Fruit fly (Drosophila melanogaster) whole organism, embryonic: ENCODE data around the gene BTBD9.

Source experiments
- BEAF-32 ChIP-seq: fragments of 200-800 bp; sonication (Bioruptor generic); optimal IDR thresholded peaks from 3 replicates; lab custom pipeline; 2017; ENCODE audit warnings: missing biosample characterization, missing genetic modification characterization, mild to moderate bottlenecking, moderate library complexity, missing genetic modification reagents
- Bdp1 ChIP-seq: fragments of 200-800 bp; sonication (Bioruptor generic); optimal IDR thresholded peaks from 3 replicates; lab custom pipeline; 2016; ENCODE audit warnings: missing biosample characterization, missing genetic modification characterization
- Blimp-1 ChIP-seq: fragments of 200-800 bp; sonication (Bioruptor generic); optimal IDR thresholded peaks from 3 replicates; lab custom pipeline; 2018; ENCODE audit warnings: missing biosample characterization, missing genetic modification characterization, mild to moderate bottlenecking, moderate library complexity, missing genetic modification reagents
- C15 ChIP-seq: fragments of 200-800 bp; sonication (Bioruptor generic); IDR thresholded peaks from 3 replicates; pipeline ENCODE4 v1.3.6; 2022; ENCODE audit warnings: missing biosample characterization, missing genetic modification characterization
- CG10274 ChIP-seq: fragments of 200-800 bp; sonication (Bioruptor generic); optimal IDR thresholded peaks from 3 replicates; lab custom pipeline; 2017; ENCODE audit warnings: missing biosample characterization, mild to moderate bottlenecking, missing genetic modification characterization
- CG11696 ChIP-seq: fragments of 200-800 bp; sonication (Bioruptor generic); IDR thresholded peaks from 2 replicates; pipeline ENCODE4 v1.3.6; 2022; ENCODE audit warnings: missing biosample characterization, missing genetic modification characterization
- CG12104 ChIP-seq: fragments of 200-800 bp; sonication (Bioruptor generic); optimal IDR thresholded peaks from 3 replicates; lab custom pipeline; 2016; ENCODE audit warnings: missing biosample characterization, missing genetic modification characterization
- CG12744 ChIP-seq: fragments of 200-800 bp; sonication (Bioruptor generic); optimal IDR thresholded peaks from 2 replicates; lab custom pipeline; 2016; ENCODE audit warnings: missing biosample characterization, missing genetic modification characterization
- CG12942 ChIP-seq: fragments of 200-800 bp; sonication (Bioruptor generic); optimal IDR thresholded peaks from 3 replicates; lab custom pipeline; 2016; ENCODE audit warnings: missing biosample characterization, missing genetic modification characterization
- CG13624 ChIP-seq: fragments of 200-800 bp; sonication (Bioruptor generic); optimal IDR thresholded peaks from 2 replicates; lab custom pipeline; 2016; ENCODE audit warnings: missing biosample characterization, missing genetic modification characterization
- CG17361 ChIP-seq: fragments of 200-800 bp; sonication (Bioruptor generic); IDR thresholded peaks from 3 replicates; pipeline ENCODE4 v1.3.6; 2022; ENCODE audit warnings: missing biosample characterization, missing genetic modification characterization
- CG17568 ChIP-seq: fragments of 200-800 bp; sonication (Bioruptor generic); optimal IDR thresholded peaks from 2 replicates; lab custom pipeline; 2018; ENCODE audit warnings: missing biosample characterization, mild to moderate bottlenecking, missing genetic modification characterization, moderate library complexity
- CG34422 ChIP-seq: fragments of 200-800 bp; sonication (Bioruptor generic); IDR thresholded peaks from 3 replicates; pipeline ENCODE4 v1.3.6; 2022; ENCODE audit warnings: missing biosample characterization, missing genetic modification characterization
- CG3995 ChIP-seq: fragments of 200-800 bp; sonication (Bioruptor generic); optimal IDR thresholded peaks from 3 replicates; lab custom pipeline; 2016; ENCODE audit warnings: missing biosample characterization, missing genetic modification characterization
- CG6272 ChIP-seq: fragments of 200-800 bp; sonication (Bioruptor generic); IDR thresholded peaks from 2 replicates; pipeline ENCODE4 v1.3.6; 2022; ENCODE audit warnings: missing biosample characterization, missing genetic modification characterization
- CG7987 ChIP-seq: fragments of 200-800 bp; sonication (Bioruptor generic); optimal IDR thresholded peaks from 2 replicates; lab custom pipeline; 2018; ENCODE audit warnings: missing biosample characterization, mild to moderate bottlenecking, missing genetic modification characterization, moderate library complexity
- CG9437 ChIP-seq: fragments of 200-800 bp; sonication (Bioruptor generic); optimal IDR thresholded peaks from 2 replicates; lab custom pipeline; 2018; ENCODE audit warnings: missing biosample characterization, mild to moderate bottlenecking, missing genetic modification characterization
- CG9876 ChIP-seq: fragments of 200-800 bp; sonication (Bioruptor generic); optimal IDR thresholded peaks from 2 replicates; lab custom pipeline; 2016; ENCODE audit warnings: missing biosample characterization, missing genetic modification characterization
- CkIIα-i1 ChIP-seq: fragments of 200-800 bp; sonication (Bioruptor generic); IDR thresholded peaks from 2 replicates; pipeline ENCODE4 v1.3.6; 2022; ENCODE audit warnings: missing biosample characterization, missing genetic modification characterization
- Dll ChIP-seq: fragments of 200-800 bp; sonication (Bioruptor generic); IDR thresholded peaks from 4 replicates; pipeline ENCODE4 v1.3.6; 2022; ENCODE audit warnings: missing biosample characterization, missing genetic modification characterization; ENCODE audit not compliant: partially characterized antibody
- Hey ChIP-seq: fragments of 200-800 bp; sonication (Bioruptor generic); optimal IDR thresholded peaks from 3 replicates; lab custom pipeline; 2018; ENCODE audit warnings: missing biosample characterization, mild to moderate bottlenecking, missing genetic modification characterization
- Hr51 ChIP-seq, 2 experiments: fragments of 200-800 bp; sonication (Bioruptor generic); optimal IDR thresholded peaks; 2 replicates in 1 of 2; 3 replicates in 1 of 2; lab custom pipeline; 2016 to 2018; ENCODE audit warnings: missing biosample characterization in 2 of 2, missing genetic modification characterization in 2 of 2, mild to moderate bottlenecking in 1 of 2, moderate library complexity in 1 of 2
- Lpt ChIP-seq: fragments of >200 bp; optimal IDR thresholded peaks from 2 replicates; lab custom pipeline; 2018; ENCODE audit warnings: missing biosample characterization, missing genetic modification characterization
- Med ChIP-seq: fragments of 200-800 bp; sonication (Bioruptor generic); peaks from one replicate; lab custom pipeline; 2016; ENCODE audit warnings: missing biosample characterization, missing genetic modification characterization, mild to moderate bottlenecking, inconsistent platforms, moderate library complexity
- NFAT ChIP-seq: fragments of 200-800 bp; sonication (Bioruptor generic); IDR thresholded peaks from 2 replicates; pipeline ENCODE4 v1.3.6; 2022; ENCODE audit warnings: missing biosample characterization, missing genetic modification characterization
- Pdp1 ChIP-seq, 2 experiments: fragments of 200-800 bp; sonication (Bioruptor generic); optimal IDR thresholded peaks; 3 replicates each; lab custom pipeline; 2016; ENCODE audit warnings: missing biosample characterization in 2 of 2, missing genetic modification characterization in 2 of 2, mild to moderate bottlenecking in 1 of 2, moderate library complexity in 1 of 2
- Ravus ChIP-seq: fragments of 200-800 bp; sonication (Bioruptor generic); IDR thresholded peaks from 2 replicates; pipeline ENCODE4 v1.3.6; 2022; ENCODE audit warnings: missing biosample characterization, missing genetic modification characterization
- TFAM ChIP-seq: fragments of 200-800 bp; sonication (Bioruptor generic); optimal IDR thresholded peaks from 2 replicates; lab custom pipeline; 2017; ENCODE audit warnings: missing biosample characterization, missing genetic modification characterization, inconsistent platforms
- ab ChIP-seq: fragments of 200-800 bp; sonication (Bioruptor generic); optimal IDR thresholded peaks from 2 replicates; lab custom pipeline; 2016; ENCODE audit warnings: missing biosample characterization, missing genetic modification characterization
- aop ChIP-seq: fragments of 200-800 bp; sonication (Bioruptor generic); IDR thresholded peaks from 2 replicates; pipeline ENCODE4 v1.3.6; 2022; ENCODE audit warnings: missing biosample characterization, missing genetic modification characterization
- caup ChIP-seq: fragments of 200-800 bp; sonication (Bioruptor generic); optimal IDR thresholded peaks from 3 replicates; lab custom pipeline; 2017; ENCODE audit warnings: missing biosample characterization, mild to moderate bottlenecking, missing genetic modification characterization, moderate library complexity; ENCODE audit not compliant: severe bottlenecking
- chn ChIP-seq: fragments of 200-800 bp; sonication (Bioruptor generic); optimal IDR thresholded peaks from 2 replicates; lab custom pipeline; 2016; ENCODE audit warnings: missing biosample characterization, missing genetic modification characterization
- fd102C ChIP-seq: fragments of 200-800 bp; sonication (Bioruptor generic); optimal IDR thresholded peaks from 2 replicates; lab custom pipeline; 2018; ENCODE audit warnings: missing biosample characterization, mild to moderate bottlenecking, missing genetic modification characterization, moderate library complexity
- hkb ChIP-seq, 2 experiments: fragments of 200-800 bp in 1 of 2; fragments of >200 bp in 1 of 2; sonication (Bioruptor generic) in 1 of 2; IDR thresholded peaks in 1 of 2; optimal IDR thresholded peaks in 1 of 2; 2 replicates each; pipeline versions ENCODE4 v1.3.6 to Lab custom; 2017 to 2022; ENCODE audit warnings: missing biosample characterization in 1 of 2, missing genetic modification characterization in 1 of 2
- kah ChIP-seq: fragments of 200-800 bp; sonication (Bioruptor generic); optimal IDR thresholded peaks from 2 replicates; lab custom pipeline; 2018; ENCODE audit warnings: missing biosample characterization, mild to moderate bottlenecking, missing genetic modification characterization
- knrl ChIP-seq: fragments of 200-800 bp; sonication (Bioruptor generic); IDR thresholded peaks from 3 replicates; pipeline ENCODE4 v1.3.6; 2022; ENCODE audit warnings: missing biosample characterization, missing genetic modification characterization; ENCODE audit not compliant: partially characterized antibody
- mirr ChIP-seq: fragments of 200-800 bp; sonication (Bioruptor generic); optimal IDR thresholded peaks from 3 replicates; lab custom pipeline; 2018; ENCODE audit warnings: missing biosample characterization, mild to moderate bottlenecking, missing genetic modification characterization
- pnt ChIP-seq: fragments of 200-800 bp; sonication (Bioruptor generic); optimal IDR thresholded peaks from 3 replicates; lab custom pipeline; 2016; ENCODE audit warnings: missing biosample characterization, missing genetic modification characterization
- pzg ChIP-seq: fragments of 200-800 bp; sonication (Bioruptor generic); optimal IDR thresholded peaks from 3 replicates; lab custom pipeline; 2018; ENCODE audit warnings: missing biosample characterization, mild to moderate bottlenecking, missing genetic modification characterization, moderate library complexity
- sd ChIP-seq: fragments of 200-800 bp; sonication (Bioruptor generic); optimal IDR thresholded peaks from 3 replicates; lab custom pipeline; 2018; ENCODE audit warnings: missing biosample characterization, mild to moderate bottlenecking, missing genetic modification characterization, moderate library complexity
- sens-2 ChIP-seq: fragments of 200-800 bp; sonication (Bioruptor generic); IDR thresholded peaks from 2 replicates; pipeline ENCODE4 v1.3.6; 2022; ENCODE audit warnings: missing biosample characterization, missing genetic modification characterization
- slbo ChIP-seq: fragments of 200-800 bp; sonication (Bioruptor generic); IDR thresholded peaks from 2 replicates; pipeline ENCODE4 v1.3.6; 2022; ENCODE audit warnings: missing biosample characterization, missing genetic modification characterization
- slp2 ChIP-seq: fragments of 200-800 bp; sonication (Bioruptor generic); optimal IDR thresholded peaks from 2 replicates; lab custom pipeline; 2016; ENCODE audit warnings: missing biosample characterization, missing genetic modification characterization
- tna ChIP-seq: fragments of 200-800 bp; sonication (Bioruptor generic); IDR thresholded peaks from 2 replicates; pipeline ENCODE4 v1.3.6; 2022; ENCODE audit warnings: missing biosample characterization, missing genetic modification characterization; ENCODE audit not compliant: partially characterized antibody

BTBD9 gene

dm6 chrX:10774957-10775682 is 6.8 kb downstream of the BTBD9 start (continued):
- TF ChIP-seq Dll (GFP tag; lab: Robert Waterston, UW) (no peak), Hey (tag; lab: Kevin White, UChicago) (no peak), CG7987 (GFP tag; lab: Kevin White, UChicago) (no peak), knrl (GFP tag; lab: Robert Waterston, UW) (no peak), CG17361 (GFP tag; lab: Robert Waterston, UW) (no peak), mirr (GFP tag; lab: Kevin White, UChicago) (peak; percentile 22), Ravus (no peak), Lpt (GFP tag; lab: Kevin White, UChicago) (no peak), C15 (no peak), tna (GFP tag; lab: Robert Waterston, UW) (no peak), sd (peak; percentile 53), Blimp-1 (GFP tag; lab: Kevin White, UChicago) (no peak), TFAM (no peak), CG12744 (no peak), Bdp1 (GFP tag; lab: Kevin White, UChicago) (no peak), pzg (no peak), BEAF-32 (GFP tag; lab: Kevin White, UChicago) (no peak), CG9437 (GFP tag; lab: Kevin White, UChicago) (no peak), chn (GFP tag; lab: Kevin White, UChicago) (no peak), Pdp1 (GFP tag; optimal IDR thresholded peaks at IDR 0.05; lab: Kevin White, UChicago) (peak in 1 of 2 experiments; percentile 57), caup (GFP tag; lab: Kevin White, UChicago) (no peak), ab (GFP tag; lab: Kevin White, UChicago) (no peak), NFAT (GFP tag; lab: Robert Waterston, UW) (no peak), CG6272 (GFP tag; lab: Robert Waterston, UW) (no peak), Med (GFP tag; lab: Kevin White, UChicago) (peak; percentile 48), CG34422 (no peak), CG9876 (GFP tag; lab: Kevin White, UChicago) (no peak), CG11696 (GFP tag; lab: Robert Waterston, UW) (no peak), CG10274 (GFP tag; lab: Kevin White, UChicago) (no peak), hkb (optimal IDR thresholded peaks at IDR 0.05; lab: Kevin White, UChicago) (no peak), hkb (GFP tag; IDR thresholded peaks at IDR 0.05; lab: Robert Waterston, UW) (no peak), CG13624 (GFP tag; lab: Kevin White, UChicago) (no peak), pnt (GFP tag; lab: Kevin White, UChicago) (no peak), CG3995 (GFP tag; lab: Kevin White, UChicago) (no peak), aop (GFP tag; lab: Robert Waterston, UW) (no peak), slbo (no peak), Hr51 (GFP tag; optimal IDR thresholded peaks at IDR 0.05; lab: Kevin White, UChicago) (no peak), slp2 (GFP tag; lab: Kevin White, UChicago) (no peak), kah (peak; percentile 11), CG12104 (no peak), sens-2 (GFP tag; lab: Robert Waterston, UW) (no peak), CG17568 (GFP tag; lab: Kevin White, UChicago) (no peak), fd102C (GFP tag; lab: Kevin White, UChicago) (no peak), CkIIα-i1 (GFP tag; lab: Robert Waterston, UW) (no peak), CG12942 (GFP tag; lab: Kevin White, UChicago) (no peak)
